Fruit fly (Drosophila melanogaster) whole organism, embryonic: ENCODE data around the gene CG34117.

Experiments
- BEAF-32 ChIP-seq: fragments of 200-800 bp; sonication (Bioruptor generic); optimal IDR thresholded peaks from 3 replicates; lab custom pipeline; 2017; ENCODE audit warnings: missing biosample characterization, missing genetic modification characterization, mild to moderate bottlenecking, moderate library complexity, missing genetic modification reagents
- Bgb ChIP-seq: fragments of 200-800 bp; sonication (Bioruptor generic); IDR thresholded peaks from 2 replicates; pipeline ENCODE4 v1.3.6; 2022; ENCODE audit warnings: missing biosample characterization, missing genetic modification characterization; ENCODE audit not compliant: partially characterized antibody
- Blimp-1 ChIP-seq: fragments of 200-800 bp; sonication (Bioruptor generic); optimal IDR thresholded peaks from 3 replicates; lab custom pipeline; 2018; ENCODE audit warnings: missing biosample characterization, missing genetic modification characterization, mild to moderate bottlenecking, moderate library complexity, missing genetic modification reagents
- CG11560 ChIP-seq: fragments of 200-800 bp; sonication (Bioruptor generic); IDR thresholded peaks from 3 replicates; pipeline ENCODE4 v1.3.6; 2022; ENCODE audit warnings: missing biosample characterization, missing genetic modification characterization
- CG12071 ChIP-seq: fragments of 200-800 bp; sonication (Bioruptor generic); optimal IDR thresholded peaks from 3 replicates; lab custom pipeline; 2018; ENCODE audit warnings: missing biosample characterization, mild to moderate bottlenecking, missing genetic modification characterization
- CG12236 ChIP-seq: fragments of 200-800 bp; sonication (Bioruptor generic); optimal IDR thresholded peaks from 2 replicates; lab custom pipeline; 2016; ENCODE audit warnings: missing biosample characterization, missing genetic modification characterization
- CG13424 ChIP-seq: fragments of 200-800 bp; sonication (Bioruptor generic); optimal IDR thresholded peaks from 2 replicates; lab custom pipeline; 2019; ENCODE audit warnings: missing biosample characterization, mild to moderate bottlenecking, missing genetic modification characterization, moderate library complexity
- CG14014 ChIP-seq: fragments of 200-800 bp; sonication (Bioruptor generic); IDR thresholded peaks from 2 replicates; pipeline ENCODE4 v1.3.6; 2022; ENCODE audit warnings: missing biosample characterization, missing genetic modification characterization
- CG14710 ChIP-seq: fragments of 200-800 bp; sonication (Bioruptor generic); optimal IDR thresholded peaks from 3 replicates; lab custom pipeline; 2019; ENCODE audit warnings: missing biosample characterization, mild to moderate bottlenecking, missing genetic modification characterization, moderate library complexity
- CG15073 ChIP-seq: fragments of 200-800 bp; sonication (Bioruptor generic); optimal IDR thresholded peaks from 2 replicates; lab custom pipeline; 2016; ENCODE audit warnings: missing biosample characterization, missing genetic modification characterization
- CG16813 ChIP-seq: fragments of 200-800 bp; sonication (Bioruptor generic); IDR thresholded peaks from 3 replicates; pipeline ENCODE4 v1.3.6; 2022; ENCODE audit warnings: missing biosample characterization, missing genetic modification characterization; ENCODE audit not compliant: partially characterized antibody
- CG17359 ChIP-seq: fragments of 200-800 bp; sonication (Bioruptor generic); optimal IDR thresholded peaks from 3 replicates; lab custom pipeline; 2018; ENCODE audit warnings: missing biosample characterization, mild to moderate bottlenecking, missing genetic modification characterization, moderate library complexity
- CG17829 ChIP-seq: fragments of 200-800 bp; optimal IDR thresholded peaks from 2 replicates; lab custom pipeline; 2019; ENCODE audit warnings: missing biosample characterization, mild to moderate bottlenecking, missing genetic modification characterization, moderate library complexity
- CG18262 ChIP-seq: fragments of 200-800 bp; optimal IDR thresholded peaks from 3 replicates; lab custom pipeline; 2019; ENCODE audit warnings: missing biosample characterization, mild to moderate bottlenecking, missing genetic modification characterization, moderate library complexity
- CG2116 ChIP-seq: fragments of 200-800 bp; sonication (Bioruptor generic); optimal IDR thresholded peaks from 3 replicates; lab custom pipeline; 2018; ENCODE audit warnings: missing biosample characterization, mild to moderate bottlenecking, missing genetic modification characterization
- CG2129 ChIP-seq: fragments of 200-800 bp; sonication (Bioruptor generic); IDR thresholded peaks from 2 replicates; pipeline ENCODE4 v1.3.6; 2022; ENCODE audit warnings: missing biosample characterization, missing genetic modification characterization; ENCODE audit not compliant: partially characterized antibody
- CG2678 ChIP-seq: fragments of 200-800 bp; sonication (Bioruptor generic); optimal IDR thresholded peaks from 3 replicates; lab custom pipeline; 2019; ENCODE audit warnings: missing biosample characterization, mild to moderate bottlenecking, missing genetic modification characterization, moderate library complexity
- CG2875 ChIP-seq: fragments of 200-800 bp; sonication (Bioruptor generic); optimal IDR thresholded peaks from 2 replicates; lab custom pipeline; 2017; ENCODE audit warnings: missing biosample characterization, mild to moderate bottlenecking, missing genetic modification characterization, missing genetic modification reagents
- CG3407 ChIP-seq: fragments of 200-800 bp; sonication (Bioruptor generic); optimal IDR thresholded peaks from 2 replicates; lab custom pipeline; 2018; ENCODE audit warnings: missing biosample characterization, mild to moderate bottlenecking, missing genetic modification characterization
- CG5245 ChIP-seq: fragments of 200-800 bp; sonication (Bioruptor generic); optimal IDR thresholded peaks from 3 replicates; lab custom pipeline; 2016; ENCODE audit warnings: missing biosample characterization, missing genetic modification characterization
- CG6683 ChIP-seq: fragments of 200-800 bp; sonication (Bioruptor generic); optimal IDR thresholded peaks from 2 replicates; lab custom pipeline; 2017; ENCODE audit warnings: missing biosample characterization, mild to moderate bottlenecking, missing genetic modification characterization, missing genetic modification reagents
- CG6813 ChIP-seq: fragments of 200-800 bp; sonication (Bioruptor generic); optimal IDR thresholded peaks from 2 replicates; lab custom pipeline; 2017; ENCODE audit warnings: missing biosample characterization, missing genetic modification characterization, mild to moderate bottlenecking, moderate library complexity, missing genetic modification reagents
- CG8765 ChIP-seq: fragments of 200-800 bp; sonication (Bioruptor generic); IDR thresholded peaks from 2 replicates; pipeline ENCODE4 v1.3.6; 2022; ENCODE audit warnings: missing biosample characterization, missing genetic modification characterization
- CG9215 ChIP-seq: fragments of 200-800 bp; sonication (Bioruptor generic); IDR thresholded peaks from 2 replicates; pipeline ENCODE4 v1.3.6; 2022; ENCODE audit warnings: missing biosample characterization, missing genetic modification characterization
- CHES-1-like ChIP-seq: fragments of 200-800 bp; sonication (Bioruptor generic); optimal IDR thresholded peaks from 2 replicates; lab custom pipeline; 2016; ENCODE audit warnings: missing biosample characterization, missing genetic modification characterization
- Dp ChIP-seq: fragments of 200-800 bp; sonication (Bioruptor generic); optimal IDR thresholded peaks from 2 replicates; lab custom pipeline; 2018; ENCODE audit warnings: missing biosample characterization, mild to moderate bottlenecking, missing genetic modification characterization, moderate library complexity
- GATAe ChIP-seq: fragments of 200-800 bp; sonication (Bioruptor generic); conservative IDR thresholded peaks from 2 replicates; pipeline ENCODE4 v1.3.6; 2022; ENCODE audit warnings: missing biosample characterization, missing genetic modification characterization
- Med ChIP-seq: fragments of 200-800 bp; sonication (Bioruptor generic); peaks from one replicate; lab custom pipeline; 2016; ENCODE audit warnings: missing biosample characterization, missing genetic modification characterization, mild to moderate bottlenecking, inconsistent platforms, moderate library complexity
- NC2α ChIP-seq: fragments of 200-800 bp; sonication (Bioruptor generic); optimal IDR thresholded peaks from 2 replicates; lab custom pipeline; 2016; ENCODE audit warnings: missing biosample characterization, missing genetic modification characterization
- NK7.1 ChIP-seq: fragments of 200-800 bp; sonication (Bioruptor generic); optimal IDR thresholded peaks from 3 replicates; lab custom pipeline; 2016; ENCODE audit warnings: missing biosample characterization, missing genetic modification characterization
- Nf-YC ChIP-seq: fragments of 200-800 bp; optimal IDR thresholded peaks from 3 replicates; lab custom pipeline; 2019; ENCODE audit warnings: missing biosample characterization, mild to moderate bottlenecking, missing genetic modification characterization, moderate library complexity
- Optix ChIP-seq: fragments of 200-800 bp; sonication (Bioruptor generic); IDR thresholded peaks from 3 replicates; pipeline ENCODE4 v1.3.6; 2022; ENCODE audit warnings: missing biosample characterization, missing genetic modification characterization
- Ssrp ChIP-seq: fragments of 200-800 bp; sonication (Bioruptor generic); optimal IDR thresholded peaks from 2 replicates; lab custom pipeline; 2018; ENCODE audit warnings: missing biosample characterization, mild to moderate bottlenecking, missing genetic modification characterization, moderate library complexity
- Usf ChIP-seq: fragments of 200-800 bp; sonication (Bioruptor generic); optimal IDR thresholded peaks from 2 replicates; lab custom pipeline; 2017; ENCODE audit warnings: missing genotype, missing biosample characterization, missing genetic modification characterization
- Vsx1 ChIP-seq: fragments of 200-800 bp; sonication (Bioruptor generic); optimal IDR thresholded peaks from 2 replicates; lab custom pipeline; 2017; ENCODE audit warnings: missing biosample characterization, mild to moderate bottlenecking, missing genetic modification characterization, missing genetic modification reagents
- abd-A ChIP-seq: fragments of 200-800 bp; sonication (Bioruptor generic); optimal IDR thresholded peaks from 3 replicates; lab custom pipeline; 2019; ENCODE audit warnings: missing biosample characterization, mild to moderate bottlenecking, missing genetic modification characterization, moderate library complexity
- ara ChIP-seq: fragments of 200-800 bp; sonication (Bioruptor generic); IDR thresholded peaks from 2 replicates; pipeline ENCODE4 v1.3.6; 2022; ENCODE audit warnings: missing biosample characterization, missing genetic modification characterization
- ash1 ChIP-seq: fragments of 200-800 bp; sonication (Bioruptor generic); optimal IDR thresholded peaks from 2 replicates; lab custom pipeline; 2018; ENCODE audit warnings: missing biosample characterization, mild to moderate bottlenecking, missing genetic modification characterization
- bigmax ChIP-seq: fragments of 200-800 bp; sonication (Bioruptor generic); optimal IDR thresholded peaks from 2 replicates; lab custom pipeline; 2018; ENCODE audit warnings: missing biosample characterization, mild to moderate bottlenecking, missing genetic modification characterization
- fd102C ChIP-seq: fragments of 200-800 bp; sonication (Bioruptor generic); optimal IDR thresholded peaks from 2 replicates; lab custom pipeline; 2018; ENCODE audit warnings: missing biosample characterization, mild to moderate bottlenecking, missing genetic modification characterization, moderate library complexity
- gem ChIP-seq: fragments of 200-800 bp; sonication (Bioruptor generic); optimal IDR thresholded peaks from 2 replicates; lab custom pipeline; 2019; ENCODE audit warnings: missing biosample characterization, mild to moderate bottlenecking, missing genetic modification characterization, moderate library complexity
- gsb ChIP-seq: fragments of 200-800 bp; sonication (Bioruptor generic); IDR thresholded peaks from 2 replicates; pipeline ENCODE4 v1.3.6; 2022; ENCODE audit warnings: missing biosample characterization, missing genetic modification characterization
- hkb ChIP-seq, 2 experiments: fragments of 200-800 bp in 1 of 2; fragments of >200 bp in 1 of 2; sonication (Bioruptor generic) in 1 of 2; IDR thresholded peaks in 1 of 2; optimal IDR thresholded peaks in 1 of 2; 2 replicates each; pipeline versions ENCODE4 v1.3.6 to Lab custom; 2017 to 2022; ENCODE audit warnings: missing biosample characterization in 1 of 2, missing genetic modification characterization in 1 of 2
- pnt ChIP-seq: fragments of 200-800 bp; sonication (Bioruptor generic); optimal IDR thresholded peaks from 3 replicates; lab custom pipeline; 2016; ENCODE audit warnings: missing biosample characterization, missing genetic modification characterization
- scrt ChIP-seq: fragments of 200-800 bp; sonication (Bioruptor generic); optimal IDR thresholded peaks from 2 replicates; lab custom pipeline; 2018; ENCODE audit warnings: missing biosample characterization, mild to moderate bottlenecking, missing genetic modification characterization, moderate library complexity
- sens ChIP-seq: fragments of 200-800 bp; sonication (Bioruptor generic); peaks from one replicate; lab custom pipeline; 2016; ENCODE audit warnings: missing biosample characterization, missing genetic modification characterization
- slou ChIP-seq: fragments of 200-800 bp; sonication (Bioruptor generic); optimal IDR thresholded peaks from 3 replicates; lab custom pipeline; 2016; ENCODE audit warnings: missing biosample characterization, missing genetic modification characterization
- sr ChIP-seq: fragments of 200-800 bp; sonication (Bioruptor generic); IDR thresholded peaks from 3 replicates; pipeline ENCODE4 v1.3.6; 2022; ENCODE audit warnings: missing biosample characterization, missing genetic modification characterization
- tll ChIP-seq, 2 experiments: fragments of 200-800 bp in 1 of 2; fragments of >200 bp in 1 of 2; sonication (Bioruptor generic) in 1 of 2; optimal IDR thresholded peaks; 2 replicates each; lab custom pipeline; 2017 to 2019; ENCODE audit warnings: missing biosample characterization in 2 of 2, missing genetic modification characterization in 2 of 2, mild to moderate bottlenecking in 1 of 2, moderate library complexity in 1 of 2

CG34117 gene

dm6 chr3R:9404104-9404512 lies 4.3 kb upstream of the CG34117 start, which contains the start of the genes CG9356, BBIP1 and CG8135 (continued):
- TF ChIP-seq CG12071 (no peak), CG17829 (tag; lab: Kevin White, UChicago) (peak; percentile 78), sr (peak; percentile 58; the same call in 1 of the 3 replicates), scrt (GFP tag; lab: Kevin White, UChicago) (no peak), NK7.1 (peak; percentile 58), NC2α (GFP tag; lab: Kevin White, UChicago) (peak; percentile 65), Nf-YC (no peak), hkb (optimal IDR thresholded peaks at IDR 0.05; lab: Kevin White, UChicago) (peak; percentile 88), hkb (GFP tag; IDR thresholded peaks at IDR 0.05; lab: Robert Waterston, UW) (peak; percentile 76), CG2129 (GFP tag; lab: Robert Waterston, UW) (no peak), CG8765 (GFP tag; lab: Robert Waterston, UW) (peak; percentile 40; the same call in 1 of the 2 replicates), sens (GFP tag; lab: Kevin White, UChicago) (peak; percentile 98), BEAF-32 (GFP tag; lab: Kevin White, UChicago) (peak; percentile 54), Blimp-1 (GFP tag; lab: Kevin White, UChicago) (no peak), CG13424 (tag; lab: Kevin White, UChicago) (peak; percentile 71), CG12236 (GFP tag; lab: Kevin White, UChicago) (peak; percentile 40), CHES-1-like (GFP tag; lab: Kevin White, UChicago) (peak; percentile 88), ara (GFP tag; lab: Robert Waterston, UW) (peak; percentile 65), CG11560 (no peak), CG16813 (GFP tag; lab: Robert Waterston, UW) (peak; percentile 32; the same call in 1 of the 3 replicates), slou (GFP tag; lab: Kevin White, UChicago) (peak; percentile 46), CG3407 (GFP tag; lab: Kevin White, UChicago) (peak; percentile 45), Dp (GFP tag; lab: Kevin White, UChicago) (peak; percentile 58), CG2875 (GFP tag; lab: Kevin White, UChicago) (peak; percentile 32), GATAe (GFP tag; lab: Robert Waterston, UW) (no peak), gem (tag; lab: Kevin White, UChicago) (no peak), CG6813 (GFP tag; lab: Kevin White, UChicago) (no peak), CG2116 (GFP tag; lab: Kevin White, UChicago) (peak; percentile 73), Med (GFP tag; lab: Kevin White, UChicago) (peak; percentile 97), CG17359 (tag; lab: Kevin White, UChicago) (peak; percentile 79), tll (GFP tag; optimal IDR thresholded peaks at IDR 0.05; lab: Kevin White, UChicago) (peak in 1 of 2 experiments; percentile 72), CG14014 (GFP tag; lab: Robert Waterston, UW) (no peak), gsb (no peak; the same call in 1 of the 2 replicates), Ssrp (tag; lab: Kevin White, UChicago) (peak; percentile 45), abd-A (no peak), CG9215 (GFP tag; lab: Robert Waterston, UW) (0 out of 2 replicates have a peak, but pooled peaks have one; percentile 36), CG2678 (tag; lab: Kevin White, UChicago) (no peak), Usf (no peak), CG14710 (peak; percentile 90), CG18262 (tag; lab: Kevin White, UChicago) (peak; percentile 63), Bgb (GFP tag; lab: Robert Waterston, UW) (no peak), pnt (GFP tag; lab: Kevin White, UChicago) (peak; percentile 67), bigmax (GFP tag; lab: Kevin White, UChicago) (no peak), Vsx1 (GFP tag; lab: Kevin White, UChicago) (no peak), CG6683 (GFP tag; lab: Kevin White, UChicago) (peak; percentile 37), fd102C (peak; percentile 38), CG5245 (GFP tag; lab: Kevin White, UChicago) (peak; percentile 58), CG15073 (GFP tag; lab: Kevin White, UChicago) (no peak), ash1 (GFP tag; lab: Kevin White, UChicago) (no peak), Optix (GFP tag; lab: Robert Waterston, UW) (peak; percentile 41; the same call in 1 of the 3 replicates)
